Fruit fly (Drosophila melanogaster) whole organism, adult: ENCODE results near the gene CG14072.

Experiments
- CG11617 ChIP-seq: fragments of 200-800 bp; sonication (Bioruptor generic); optimal IDR thresholded peaks from 2 replicates; lab custom pipeline; 2017; ENCODE audit warnings: mild to moderate bottlenecking, missing biosample characterization, missing genetic modification reagents, missing genetic modification characterization
- CG12768 ChIP-seq: fragments of 200-800 bp; sonication (Bioruptor generic); optimal IDR thresholded peaks from 2 replicates; lab custom pipeline; 2017; ENCODE audit warnings: missing biosample characterization, missing genetic modification characterization, mild to moderate bottlenecking, moderate library complexity, missing genetic modification reagents
- CG14711 ChIP-seq: fragments of 200-800 bp; sonication (Bioruptor generic); optimal IDR thresholded peaks from 2 replicates; lab custom pipeline; 2018; ENCODE audit warnings: missing biosample characterization, mild to moderate bottlenecking, missing genetic modification characterization, moderate library complexity
- CG1620 ChIP-seq: fragments of 200-800 bp; sonication (Bioruptor generic); optimal IDR thresholded peaks from 2 replicates; lab custom pipeline; 2016; ENCODE audit warnings: missing biosample characterization, missing genetic modification characterization
- CG33017 ChIP-seq: fragments of 200-800 bp; sonication (Bioruptor generic); optimal IDR thresholded peaks from 2 replicates; lab custom pipeline; 2018; ENCODE audit warnings: missing biosample characterization, mild to moderate bottlenecking, missing genetic modification characterization, moderate library complexity
- CG5204 ChIP-seq: fragments of 200-800 bp; sonication (Bioruptor generic); optimal IDR thresholded peaks from 2 replicates; lab custom pipeline; 2016; ENCODE audit warnings: missing biosample characterization, missing genetic modification characterization
- CG7045 ChIP-seq: fragments of 200-800 bp; sonication (Bioruptor generic); optimal IDR thresholded peaks from 2 replicates; lab custom pipeline; 2017; ENCODE audit warnings: missing biosample characterization, mild to moderate bottlenecking, missing genetic modification characterization
- CG7101 ChIP-seq: fragments of 200-800 bp; sonication (Bioruptor generic); optimal IDR thresholded peaks from 2 replicates; lab custom pipeline; 2018; ENCODE audit warnings: missing biosample characterization, mild to moderate bottlenecking, missing genetic modification characterization, moderate library complexity
- Clk ChIP-seq: fragments of 200-800 bp; sonication (Bioruptor generic); optimal IDR thresholded peaks from 2 replicates; lab custom pipeline; 2017; ENCODE audit warnings: missing biosample characterization, missing genetic modification characterization
- Crg-1 ChIP-seq: fragments of 200-800 bp; sonication (Bioruptor generic); optimal IDR thresholded peaks from 2 replicates; lab custom pipeline; 2016; ENCODE audit warnings: missing biosample characterization, missing genetic modification characterization
- Hr96 ChIP-seq: fragments of 200-800 bp; sonication (Bioruptor generic); optimal IDR thresholded peaks from 2 replicates; lab custom pipeline; 2016; ENCODE audit warnings: missing biosample characterization, missing genetic modification characterization
- Mnt ChIP-seq: fragments of 200-800 bp; sonication (Bioruptor generic); optimal IDR thresholded peaks from 2 replicates; lab custom pipeline; 2016; ENCODE audit warnings: missing biosample characterization, mild to moderate bottlenecking, missing genetic modification characterization
- bab1 ChIP-seq: fragments of 200-800 bp; sonication (Bioruptor generic); optimal IDR thresholded peaks from 3 replicates; lab custom pipeline; 2019; ENCODE audit warnings: missing biosample characterization, mild to moderate bottlenecking, missing genetic modification characterization, moderate library complexity
- cic ChIP-seq: fragments of 200-800 bp; sonication (Bioruptor generic); optimal IDR thresholded peaks from 2 replicates; lab custom pipeline; 2017; ENCODE audit warnings: missing biosample characterization, mild to moderate bottlenecking, missing genetic modification characterization, moderate library complexity
- cnc ChIP-seq, 2 experiments: fragments of >200 bp; optimal IDR thresholded peaks; 2 replicates each; lab custom pipeline; 2017
- kay ChIP-seq: fragments of 200-800 bp; sonication (Bioruptor generic); peaks from one replicate; lab custom pipeline; 2016; ENCODE audit warnings: missing biosample characterization, missing genetic modification characterization, borderline replicate concordance
- ovo ChIP-seq: fragments of 200-800 bp; sonication (Bioruptor generic); optimal IDR thresholded peaks from 2 replicates; lab custom pipeline; 2016; ENCODE audit warnings: missing biosample characterization, missing genetic modification characterization
- pad ChIP-seq: fragments of 200-800 bp; sonication (Bioruptor generic); optimal IDR thresholded peaks from 3 replicates; lab custom pipeline; 2017; ENCODE audit warnings: missing biosample characterization, missing genetic modification characterization, mild to moderate bottlenecking, moderate library complexity, missing genetic modification reagents
- tj ChIP-seq: fragments of 200-800 bp; sonication (Bioruptor generic); optimal IDR thresholded peaks from 3 replicates; lab custom pipeline; 2017; ENCODE audit warnings: missing biosample characterization, mild to moderate bottlenecking, missing genetic modification characterization, moderate library complexity
- toe ChIP-seq: fragments of 200-800 bp; sonication (Bioruptor generic); optimal IDR thresholded peaks from 2 replicates; lab custom pipeline; 2016; ENCODE audit warnings: missing biosample characterization, missing genetic modification characterization

Gene CG14072

DNA sequence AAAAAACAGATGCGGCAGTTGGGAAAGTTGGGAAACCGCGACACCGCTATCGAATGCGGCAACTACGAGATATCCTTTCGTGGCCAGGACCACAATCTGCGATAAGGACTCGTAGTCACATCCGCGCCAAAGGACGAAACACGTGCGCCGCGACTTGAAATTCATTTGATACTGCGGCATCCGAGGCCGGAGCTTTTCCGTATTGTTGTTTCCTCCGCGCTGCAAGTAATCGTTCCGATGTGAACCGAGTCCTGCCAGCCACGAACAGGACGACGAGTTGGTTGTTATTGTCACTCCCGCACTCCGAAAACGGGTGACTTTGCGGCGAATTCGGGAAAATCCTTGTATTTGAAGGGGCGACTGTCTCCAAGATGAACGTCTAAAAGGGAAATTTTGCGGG lies 27.5 kb downstream of the CG14072 start, which contains the start of gene dpr2:
TSS of gene dpr2 (minus strand) at position 175 of the 400 bp plus-strand sequence.
- no peak for TF ChIP-seq CG14711 (tag; lab: Kevin White, UChicago)
- TF ChIP-seq Clk, result no peak
- TF ChIP-seq CG5204 (GFP tag; lab: Kevin White, UChicago), result no peak
- TF ChIP-seq CG33017 (tag; lab: Kevin White, UChicago), result no peak
- TF ChIP-seq kay (GFP tag; lab: Kevin White, UChicago), result no peak
- TF ChIP-seq cnc (optimal IDR thresholded peaks at IDR 0.05; lab: Kevin White, UChicago), result no peak
- TF ChIP-seq toe (GFP tag; lab: Kevin White, UChicago), result no peak
- TF ChIP-seq Hr96 (GFP tag; lab: Kevin White, UChicago), result no peak
- TF ChIP-seq cic (GFP tag; lab: Kevin White, UChicago), result no peak

DNA sequence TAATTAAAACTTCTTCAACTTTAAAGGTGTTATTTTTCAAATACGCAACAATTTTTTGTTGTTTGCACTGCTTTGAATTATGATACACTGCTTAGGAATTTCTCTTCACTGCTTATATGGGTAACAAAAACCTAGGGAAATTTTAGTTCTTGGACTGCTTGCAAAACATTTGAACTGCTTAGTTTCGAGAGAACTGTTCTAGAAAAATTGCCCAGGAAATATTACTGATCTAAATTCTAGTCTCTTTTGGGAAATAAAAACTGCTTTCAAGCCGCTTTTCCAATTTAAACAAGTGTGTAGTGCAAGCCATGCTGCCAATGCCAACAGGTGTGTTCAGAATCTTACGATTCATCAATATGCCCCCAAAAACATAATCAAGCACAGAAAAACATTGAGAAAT lies 28.0 kb downstream of the CG14072 start:
- TF ChIP-seq CG12768 (GFP tag; lab: Kevin White, UChicago), result no peak
- peak; percentile 93 for TF ChIP-seq pad (GFP tag; lab: Kevin White, UChicago)
- peak; percentile 13 for TF ChIP-seq toe (GFP tag; lab: Kevin White, UChicago)
- no peak for TF ChIP-seq bab1
- TF ChIP-seq kay (GFP tag; lab: Kevin White, UChicago), result no peak

DNA sequence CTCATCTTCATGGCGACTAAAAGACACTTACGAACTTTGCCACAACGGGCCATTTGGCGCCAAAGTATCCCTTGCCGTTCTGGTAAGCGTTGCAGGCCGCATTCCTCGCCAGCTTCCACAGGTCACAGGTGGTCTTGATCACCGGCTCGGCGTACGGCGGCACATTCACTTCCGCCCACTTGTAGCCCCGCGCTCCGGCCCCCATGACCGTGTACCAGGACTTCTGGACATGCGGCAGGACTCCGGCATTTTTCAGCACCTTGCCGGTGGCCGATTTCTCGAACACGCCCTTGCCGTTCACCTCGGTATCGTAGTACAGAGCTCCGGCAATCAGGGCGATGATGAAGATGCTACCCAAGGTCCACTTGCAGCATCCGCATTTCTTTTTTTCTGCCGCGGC lies 29.5 kb downstream of the CG14072 start:
- TF ChIP-seq CG33017 (tag; lab: Kevin White, UChicago), result no peak
- TF ChIP-seq pad (GFP tag; lab: Kevin White, UChicago), result no peak
- no peak for TF ChIP-seq CG12768 (GFP tag; lab: Kevin White, UChicago)
- no peak for TF ChIP-seq ovo (GFP tag; lab: Kevin White, UChicago)
- TF ChIP-seq Mnt (GFP tag; lab: Kevin White, UChicago), result no peak
- TF ChIP-seq cnc (optimal IDR thresholded peaks at IDR 0.05; lab: Kevin White, UChicago), result no peak
- TF ChIP-seq Crg-1, result no peak
- no peak for TF ChIP-seq toe (GFP tag; lab: Kevin White, UChicago)
- TF ChIP-seq CG14711 (tag; lab: Kevin White, UChicago), result no peak
- TF ChIP-seq CG7045 (GFP tag; lab: Kevin White, UChicago), result no peak
- no peak for TF ChIP-seq CG11617 (GFP tag; lab: Kevin White, UChicago)
- TF ChIP-seq CG7101, result no peak
- no peak for TF ChIP-seq CG5204 (GFP tag; lab: Kevin White, UChicago)
- no peak for TF ChIP-seq tj (GFP tag; lab: Kevin White, UChicago)
- no peak for TF ChIP-seq bab1
- TF ChIP-seq kay (GFP tag; lab: Kevin White, UChicago), result no peak
- no peak for TF ChIP-seq cic (GFP tag; lab: Kevin White, UChicago)

DNA sequence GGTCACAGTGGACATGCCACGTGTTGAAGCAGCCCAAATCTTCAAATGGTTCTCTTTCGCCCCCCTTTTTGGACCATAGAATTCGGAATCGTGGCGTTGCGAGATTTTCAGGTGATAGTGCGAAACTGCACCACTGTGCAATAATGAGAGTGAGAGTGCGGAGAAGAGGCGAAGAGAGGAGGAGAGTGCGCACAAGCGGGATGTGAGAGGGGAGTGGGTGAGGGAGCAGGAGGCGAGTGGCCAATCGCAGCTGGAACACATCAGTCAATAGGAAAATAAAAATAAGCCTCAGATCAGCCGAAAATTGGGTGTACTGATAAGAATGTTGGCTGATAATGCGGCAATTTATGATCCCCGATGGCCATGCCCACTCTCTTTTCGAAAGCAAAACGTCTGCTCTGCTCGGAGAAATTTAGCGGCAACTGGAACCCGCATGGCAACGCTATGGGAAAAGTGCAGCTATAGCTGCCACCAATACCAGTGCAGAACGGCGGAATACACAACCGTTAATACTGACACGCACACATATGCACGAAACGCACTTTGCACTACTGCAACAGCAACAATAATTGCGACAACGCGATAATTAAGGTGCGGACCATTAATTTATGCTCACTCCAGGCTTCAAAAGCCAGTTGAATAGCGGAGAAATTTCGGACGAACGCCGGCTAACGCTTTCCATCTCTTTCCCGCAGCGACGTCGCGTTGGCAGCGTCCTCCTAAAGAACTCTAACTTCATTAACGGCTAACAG lies 31.0 kb downstream of the CG14072 start:
- peak; percentile 86 for TF ChIP-seq CG12768 (GFP tag; lab: Kevin White, UChicago)
- peak; percentile 51 for TF ChIP-seq Mnt (GFP tag; lab: Kevin White, UChicago)
- peak; percentile 1 for TF ChIP-seq CG7101
- peak; percentile 63 for TF ChIP-seq cic (GFP tag; lab: Kevin White, UChicago)
- peak; percentile 85 for TF ChIP-seq pad (GFP tag; lab: Kevin White, UChicago)
- no peak for TF ChIP-seq CG1620 (GFP tag; lab: Kevin White, UChicago)
- TF ChIP-seq CG11617 (GFP tag; lab: Kevin White, UChicago), result peak; percentile 29
- no peak for TF ChIP-seq cnc (optimal IDR thresholded peaks at IDR 0.05; lab: Kevin White, UChicago)
- TF ChIP-seq ovo (GFP tag; lab: Kevin White, UChicago), result peak; percentile 75
- peak; percentile 72 for TF ChIP-seq tj (GFP tag; lab: Kevin White, UChicago)

DNA sequence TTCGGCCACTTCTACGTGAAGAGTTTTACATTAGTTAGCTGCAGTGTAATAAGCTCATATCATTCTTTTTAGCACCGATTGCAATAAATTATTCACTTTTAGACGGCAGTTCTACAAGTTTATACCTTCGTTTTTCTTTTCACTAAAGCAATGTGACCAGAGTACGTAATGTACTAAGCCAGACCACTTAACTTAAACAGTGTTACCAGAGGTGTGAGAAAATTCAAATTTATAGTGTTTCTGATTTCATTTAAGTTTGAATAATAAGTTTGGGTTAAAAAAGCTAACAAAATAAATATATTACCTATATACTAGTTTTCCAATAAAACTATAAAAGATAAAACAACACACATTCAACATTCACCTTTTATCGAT lies 31.5 kb downstream of the CG14072 start:
- TF ChIP-seq ovo (GFP tag; lab: Kevin White, UChicago) (no peak), Mnt (GFP tag; lab: Kevin White, UChicago) (no peak), tj (GFP tag; lab: Kevin White, UChicago) (no peak)

DNA sequence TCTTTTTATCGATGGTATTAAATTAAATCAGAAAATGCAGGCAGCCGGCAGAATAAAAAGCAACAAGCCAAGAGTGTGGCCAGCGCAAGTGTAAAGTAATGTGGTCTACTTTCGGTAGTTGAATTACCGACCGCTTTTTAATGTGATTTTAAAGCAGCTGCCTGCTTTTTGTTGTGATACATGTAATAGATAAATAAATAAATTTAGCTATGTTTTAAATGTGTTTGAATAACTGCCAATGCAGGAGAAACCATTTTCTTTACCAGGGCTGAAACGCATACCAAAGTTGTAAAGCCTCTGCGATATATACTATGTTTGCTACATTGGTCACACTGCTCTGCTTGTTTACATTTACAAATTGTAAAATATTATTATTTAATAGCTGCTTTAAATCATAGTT lies 33.7 kb downstream of the CG14072 start, which contains the start of the genes Tmem214 and YL-1:
TSS of gene Tmem214 (minus strand) at position 142 of the 400 bp plus-strand sequence.
TSS of gene YL-1 (plus strand) at position 310 of the 400 bp plus-strand sequence.
- TF ChIP-seq Hr96 (GFP tag; lab: Kevin White, UChicago) (no peak), tj (GFP tag; lab: Kevin White, UChicago) (no peak), CG12768 (GFP tag; lab: Kevin White, UChicago) (no peak), Clk (no peak), bab1 (peak; percentile 62), CG5204 (GFP tag; lab: Kevin White, UChicago) (no peak), CG7045 (GFP tag; lab: Kevin White, UChicago) (no peak), ovo (GFP tag; lab: Kevin White, UChicago) (no peak), pad (GFP tag; lab: Kevin White, UChicago) (peak; percentile 28), CG7101 (peak; percentile 9), cic (GFP tag; lab: Kevin White, UChicago) (peak; percentile 25), Mnt (GFP tag; lab: Kevin White, UChicago) (peak; percentile 39), CG33017 (tag; lab: Kevin White, UChicago) (no peak), CG14711 (tag; lab: Kevin White, UChicago) (peak; percentile 37), Crg-1 (peak; percentile 36), kay (GFP tag; lab: Kevin White, UChicago) (no peak), toe (GFP tag; lab: Kevin White, UChicago) (no peak), CG11617 (GFP tag; lab: Kevin White, UChicago) (peak; percentile 40), cnc (optimal IDR thresholded peaks at IDR 0.05; lab: Kevin White, UChicago) (no peak), CG1620 (GFP tag; lab: Kevin White, UChicago) (peak; percentile 22)
